Worm (Caenorhabditis elegans) whole organism, midembryonic: ENCODE measurements around the gene nca-2.

Experiments
- T22C8.4 ChIP-seq: fragments of 200-800 bp; sonication (Bioruptor generic); IDR thresholded peaks from 2 replicates; pipeline ENCODE4 v1.3.6; 2022; ENCODE audit warnings: missing genetic modification characterization, missing compliant biosample characterization
- flt-1 ChIP-seq: fragments of 200-800 bp; sonication (Bioruptor generic); IDR thresholded peaks from 2 replicates; pipeline ENCODE4 v1.3.6; 2022; ENCODE audit warnings: missing genetic modification characterization, missing compliant biosample characterization
- klf-2 ChIP-seq: fragments of 200-800 bp; sonication (Bioruptor generic); conservative IDR thresholded peaks from 2 replicates; pipeline ENCODE4 v1.3.6; 2022; ENCODE audit warnings: missing genetic modification reagents, missing genetic modification characterization, missing compliant biosample characterization
- tab-1 ChIP-seq: fragments of 200-800 bp; sonication (Bioruptor generic); IDR thresholded peaks from 2 replicates; pipeline ENCODE4 v1.3.6; 2022; ENCODE audit warnings: missing genetic modification characterization, missing compliant biosample characterization

- TF ChIP-seq flt-1 (GFP tag; lab: Robert Waterston, UW) (no peak), tab-1 (GFP tag; lab: Robert Waterston, UW) (no peak), klf-2 (GFP tag; lab: Robert Waterston, UW) (no peak), T22C8.4 (GFP tag; lab: Robert Waterston, UW) (no peak)
These were observed 5.2 kb upstream of the nca-2 start, which contains the start of gene C27F2.4 for ce11 chrIII:4960204-4960603.
